Worm (Caenorhabditis elegans): ENCODE results near the gene F21F8.5.

F21F8.5 gene

ce11 chrV:8259016-8259415 is 7.1 kb downstream of the F21F8.5 start, which contains the start of gene C16D9.1:
C16D9.1 (plus strand) TSS chrV:8259316.
- TF ChIP-seq D2030.7 (GFP tag; IDR thresholded peaks at IDR 0.05) = no peak
- no peak for TF ChIP-seq ztf-18 (tag; optimal IDR thresholded peaks at IDR 0.05)
- TF ChIP-seq Y53F4B.3 (GFP tag; IDR thresholded peaks at IDR 0.05) = no peak
- no peak for TF ChIP-seq aptf-2 (GFP tag; conservative IDR thresholded peaks at IDR 0.05)

ce11 chrV:8254973-8255372 is 11.2 kb downstream of the F21F8.5 start:
- no peak for TF ChIP-seq ama-1 (optimal IDR thresholded peaks at IDR 0.05)
- TF ChIP-seq ama-1 (GFP tag; optimal IDR thresholded peaks at IDR 0.05) = no peak
- no peak for TF ChIP-seq F39B2.1 (GFP tag; IDR thresholded peaks at IDR 0.05)
- no peak for TF ChIP-seq unc-130 (GFP tag; optimal IDR thresholded peaks at IDR 0.05)
- no peak for TF ChIP-seq B0261.1 (tag; optimal IDR thresholded peaks at IDR 0.05)
- TF ChIP-seq nfya-2 (GFP tag; IDR thresholded peaks at IDR 0.05) = no peak
- TF ChIP-seq somi-1 (GFP tag; optimal IDR thresholded peaks at IDR 0.05) = no peak
- no peak for TF ChIP-seq F52B5.7 (tag; optimal IDR thresholded peaks at IDR 0.05)
- no peak for TF ChIP-seq dpff-1 (tag; optimal IDR thresholded peaks at IDR 0.05)

DNA sequence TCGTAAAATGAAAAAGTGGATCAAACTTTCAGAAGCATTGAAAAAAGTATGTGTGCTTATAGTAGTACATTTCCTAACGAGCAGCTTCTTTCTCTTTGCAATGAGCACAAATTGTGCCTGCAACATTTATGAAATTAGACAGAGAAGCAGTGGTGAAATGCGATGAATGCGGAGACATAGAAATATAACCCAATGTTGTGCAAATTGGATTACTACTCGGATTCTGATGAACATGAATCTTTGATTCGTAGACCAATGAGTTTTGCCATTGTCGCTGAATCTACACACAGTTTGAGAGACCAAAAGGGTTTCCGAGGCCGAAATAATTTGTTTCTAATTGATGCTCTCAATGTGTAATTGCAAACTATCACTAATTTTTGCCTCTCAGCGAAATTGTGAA is 12.2 kb downstream of the F21F8.5 start:
- TF ChIP-seq ZK185.1 (tag; optimal IDR thresholded peaks at IDR 0.05; ENCODE audit: poor library complexity, severe bottlenecking) (no peak), D2030.7 (GFP tag; IDR thresholded peaks at IDR 0.05) (no peak), cebp-1 (GFP tag; IDR thresholded peaks at IDR 0.05) (no peak), cebp-1 (tag; optimal IDR thresholded peaks at IDR 0.05) (no peak), hmg-20 (GFP tag; IDR thresholded peaks at IDR 0.05) (no peak), sptf-2 (GFP tag; optimal IDR thresholded peaks at IDR 0.05) (no peak), nfya-1 (tag; optimal IDR thresholded peaks at IDR 0.05; ENCODE audit: borderline replicate concordance, insufficient read depth) (no peak), dpff-1 (tag; optimal IDR thresholded peaks at IDR 0.05) (no peak), K12H6.12 (tag; optimal IDR thresholded peaks at IDR 0.05) (no peak), B0019.2 (GFP tag; conservative IDR thresholded peaks at IDR 0.05) (no peak), B0261.1 (tag; optimal IDR thresholded peaks at IDR 0.05) (no peak), bed-2 (GFP tag; IDR thresholded peaks at IDR 0.05) (no peak), nhr-120 (GFP tag; IDR thresholded peaks at IDR 0.05) (no peak), ceh-27 (GFP tag; optimal IDR thresholded peaks at IDR 0.05) (no peak), egl-18 (GFP tag; IDR thresholded peaks at IDR 0.05) (no peak), pbrm-1 (GFP tag; IDR thresholded peaks at IDR 0.05) (no peak), madf-8 (GFP tag; conservative IDR thresholded peaks at IDR 0.05) (no peak), nfyb-1 (GFP tag; IDR thresholded peaks at IDR 0.05) (no peak), cebp-2 (GFP tag; IDR thresholded peaks at IDR 0.05) (no peak)

DNA sequence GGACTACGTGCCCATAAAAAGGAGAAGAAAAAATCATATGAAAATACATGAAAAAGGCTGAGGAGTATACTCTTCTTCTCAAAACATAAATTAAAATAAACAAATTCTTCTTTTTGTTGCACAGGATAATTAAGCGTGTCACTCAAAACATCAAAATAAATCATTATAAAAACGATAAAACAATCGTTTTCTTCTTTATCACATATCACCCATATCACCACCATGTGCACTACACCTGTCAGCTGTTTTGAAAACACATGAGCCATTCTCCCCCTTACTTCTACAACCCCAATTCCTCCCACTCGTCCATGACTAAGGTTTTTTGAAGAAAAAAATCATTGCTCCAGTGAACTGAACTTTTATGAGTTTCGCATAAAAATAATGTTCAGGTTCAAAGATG is 13.6 kb downstream of the F21F8.5 start:
- TF ChIP-seq B0035.1 (tag; optimal IDR thresholded peaks at IDR 0.05) (no peak), hlh-12 (tag; optimal IDR thresholded peaks at IDR 0.05) (no peak), F22D6.2 (tag; optimal IDR thresholded peaks at IDR 0.05) (no peak), ceh-27 (GFP tag; optimal IDR thresholded peaks at IDR 0.05) (no peak), madf-8 (GFP tag; conservative IDR thresholded peaks at IDR 0.05) (no peak), dpff-1 (tag; optimal IDR thresholded peaks at IDR 0.05) (no peak), zfh-2 (GFP tag; conservative IDR thresholded peaks at IDR 0.05) (no peak), snpc-1.1 (tag; optimal IDR thresholded peaks at IDR 0.05; ENCODE audit: insufficient read depth) (no peak), F33H1.4 (GFP tag; IDR thresholded peaks at IDR 0.05) (no peak), ztf-6 (GFP tag; IDR thresholded peaks at IDR 0.05) (no peak), nhr-90 (tag; optimal IDR thresholded peaks at IDR 0.05) (no peak)

Data from whole organism, young adult.